Worm (Caenorhabditis elegans): ENCODE results near the gene lev-8.
A peak's percentile ranks its signal among the peaks of the same experiment; 100 is the strongest.

lev-8 gene

ce11 chrX:11560615-11561014 lies at the start of gene lev-8:
Gene lev-8 (plus strand): TSS chrX:11560915.
- TF ChIP-seq flt-1 (GFP tag; IDR thresholded peaks at IDR 0.05) (no peak), klf-2 (GFP tag; conservative IDR thresholded peaks at IDR 0.05) (no peak), ztf-29 (GFP tag; IDR thresholded peaks at IDR 0.05) (no peak), ref-1 (GFP tag; conservative IDR thresholded peaks at IDR 0.05) (no peak), cog-1 (tag; optimal IDR thresholded peaks at IDR 0.05) (no peak)

ce11 chrX:11511231-11511630 lies 49.5 kb upstream of the lev-8 start, which contains the start of gene ccdc-149:
Gene ccdc-149 (minus strand): TSS chrX:11511451.
- TF ChIP-seq ztf-29 (GFP tag; IDR thresholded peaks at IDR 0.05): no peak
- TF ChIP-seq T22C8.4 (GFP tag; IDR thresholded peaks at IDR 0.05): no peak
- TF ChIP-seq ref-1 (GFP tag; conservative IDR thresholded peaks at IDR 0.05): no peak
- TF ChIP-seq med-1 (GFP tag; optimal IDR thresholded peaks at IDR 0.05; ENCODE audit: insufficient read depth): no peak
- TF ChIP-seq tab-1 (GFP tag; IDR thresholded peaks at IDR 0.05): no peak
- TF ChIP-seq ztf-23 (GFP tag; IDR thresholded peaks at IDR 0.05): no peak
- TF ChIP-seq cog-1 (tag; optimal IDR thresholded peaks at IDR 0.05): no peak
- no peak for TF ChIP-seq klf-2 (GFP tag; conservative IDR thresholded peaks at IDR 0.05)
- no peak for TF ChIP-seq flt-1 (GFP tag; IDR thresholded peaks at IDR 0.05)

ce11 chrX:11515381-11515780 lies 45.3 kb upstream of the lev-8 start:
- TF ChIP-seq ztf-29 (GFP tag; IDR thresholded peaks at IDR 0.05) (no peak), klf-2 (GFP tag; conservative IDR thresholded peaks at IDR 0.05) (no peak), tab-1 (GFP tag; IDR thresholded peaks at IDR 0.05) (no peak), flt-1 (GFP tag; IDR thresholded peaks at IDR 0.05) (no peak), ztf-23 (GFP tag; IDR thresholded peaks at IDR 0.05) (no peak), T22C8.4 (GFP tag; IDR thresholded peaks at IDR 0.05) (no peak), med-1 (GFP tag; optimal IDR thresholded peaks at IDR 0.05; ENCODE audit: insufficient read depth) (no peak), cog-1 (tag; optimal IDR thresholded peaks at IDR 0.05) (no peak), ref-1 (GFP tag; conservative IDR thresholded peaks at IDR 0.05) (no peak)

ce11 chrX:11517433-11517832 lies 43.3 kb upstream of the lev-8 start:
- no peak for TF ChIP-seq ref-1 (GFP tag; conservative IDR thresholded peaks at IDR 0.05)
- TF ChIP-seq ztf-29 (GFP tag; IDR thresholded peaks at IDR 0.05): no peak
- TF ChIP-seq cog-1 (tag; optimal IDR thresholded peaks at IDR 0.05): no peak
- TF ChIP-seq ztf-23 (GFP tag; IDR thresholded peaks at IDR 0.05): no peak
- no peak for TF ChIP-seq med-1 (GFP tag; optimal IDR thresholded peaks at IDR 0.05; ENCODE audit: insufficient read depth)
- no peak for TF ChIP-seq flt-1 (GFP tag; IDR thresholded peaks at IDR 0.05)
- no peak for TF ChIP-seq tab-1 (GFP tag; IDR thresholded peaks at IDR 0.05)
- TF ChIP-seq T22C8.4 (GFP tag; IDR thresholded peaks at IDR 0.05): no peak
- no peak for TF ChIP-seq klf-2 (GFP tag; conservative IDR thresholded peaks at IDR 0.05)

ce11 chrX:11518415-11518814 lies 42.3 kb upstream of the lev-8 start:
- no peak for TF ChIP-seq ref-1 (GFP tag; conservative IDR thresholded peaks at IDR 0.05)
- TF ChIP-seq ztf-29 (GFP tag; IDR thresholded peaks at IDR 0.05): no peak
- no peak for TF ChIP-seq T22C8.4 (GFP tag; IDR thresholded peaks at IDR 0.05)
- no peak for TF ChIP-seq tab-1 (GFP tag; IDR thresholded peaks at IDR 0.05)
- TF ChIP-seq flt-1 (GFP tag; IDR thresholded peaks at IDR 0.05): no peak
- TF ChIP-seq klf-2 (GFP tag; conservative IDR thresholded peaks at IDR 0.05): no peak
- no peak for TF ChIP-seq ztf-23 (GFP tag; IDR thresholded peaks at IDR 0.05)
- no peak for TF ChIP-seq cog-1 (tag; optimal IDR thresholded peaks at IDR 0.05)
- TF ChIP-seq med-1 (GFP tag; optimal IDR thresholded peaks at IDR 0.05; ENCODE audit: insufficient read depth): no peak

ce11 chrX:11519016-11519509 lies 41.7 kb upstream of the lev-8 start, which contains the start of gene hpo-34:
Gene hpo-34 (minus strand): TSS chrX:11519066.
- no peak for TF ChIP-seq flt-1 (GFP tag; IDR thresholded peaks at IDR 0.05)
- no peak for TF ChIP-seq tab-1 (GFP tag; IDR thresholded peaks at IDR 0.05)
- TF ChIP-seq T22C8.4 (GFP tag; IDR thresholded peaks at IDR 0.05): no peak
- TF ChIP-seq cog-1 (tag; optimal IDR thresholded peaks at IDR 0.05): no peak
- TF ChIP-seq ref-1 (GFP tag; conservative IDR thresholded peaks at IDR 0.05): no peak
- TF ChIP-seq ztf-29 (GFP tag; IDR thresholded peaks at IDR 0.05): no peak
- TF ChIP-seq ztf-23 (GFP tag; IDR thresholded peaks at IDR 0.05): no peak
- no peak for TF ChIP-seq med-1 (GFP tag; optimal IDR thresholded peaks at IDR 0.05; ENCODE audit: insufficient read depth)

ce11 chrX:11522058-11522757 lies 38.5 kb upstream of the lev-8 start, which contains the start of gene sdc-2:
Gene sdc-2 (plus strand): TSS chrX:11522707.
- TF ChIP-seq ref-1 (GFP tag; conservative IDR thresholded peaks at IDR 0.05): no peak
- TF ChIP-seq flt-1 (GFP tag; IDR thresholded peaks at IDR 0.05): 0 out of 2 replicates have a peak, but pooled peaks have one; percentile 7
- peak; percentile 59 for TF ChIP-seq cog-1 (tag; optimal IDR thresholded peaks at IDR 0.05)

- TF ChIP-seq cog-1 (tag; optimal IDR thresholded peaks at IDR 0.05): no peak
- TF ChIP-seq klf-2 (GFP tag; conservative IDR thresholded peaks at IDR 0.05): no peak
- TF ChIP-seq ztf-29 (GFP tag; IDR thresholded peaks at IDR 0.05): no peak
- no peak for TF ChIP-seq med-1 (GFP tag; optimal IDR thresholded peaks at IDR 0.05; ENCODE audit: insufficient read depth)
- no peak for TF ChIP-seq tab-1 (GFP tag; IDR thresholded peaks at IDR 0.05)
Observed at ce11 chrX:11523704-11524103, 37.0 kb upstream of the lev-8 start.

ce11 chrX:11533543-11534003 lies 27.1 kb upstream of the lev-8 start, which contains the start of gene C35C5.8:
Gene C35C5.8 (plus strand): TSS chrX:11533593.
- TF ChIP-seq cog-1 (tag; optimal IDR thresholded peaks at IDR 0.05) (no peak), flt-1 (GFP tag; IDR thresholded peaks at IDR 0.05) (no peak), ztf-23 (GFP tag; IDR thresholded peaks at IDR 0.05) (no peak), tab-1 (GFP tag; IDR thresholded peaks at IDR 0.05) (no peak), ref-1 (GFP tag; conservative IDR thresholded peaks at IDR 0.05) (no peak)

ce11 chrX:11534443-11534842 lies 26.3 kb upstream of the lev-8 start:
- no peak for TF ChIP-seq ref-1 (GFP tag; conservative IDR thresholded peaks at IDR 0.05)
- no peak for TF ChIP-seq ztf-29 (GFP tag; IDR thresholded peaks at IDR 0.05)
- TF ChIP-seq med-1 (GFP tag; optimal IDR thresholded peaks at IDR 0.05; ENCODE audit: insufficient read depth): no peak
